Worm (Caenorhabditis elegans) whole organism, late embryonic: ENCODE results near the gene C14B1.12.

Source experiments
- Y22D7AL.16 ChIP-seq: sonication (generic microtip); optimal IDR thresholded peaks from 2 replicates; lab custom pipeline; 2016; ENCODE audit warnings: missing genetic modification characterization, missing compliant biosample characterization
- ceh-24 ChIP-seq: sonication (generic microtip); optimal IDR thresholded peaks from 2 replicates; lab custom pipeline; 2016; ENCODE audit warnings: mild to moderate bottlenecking, missing genetic modification characterization, missing compliant biosample characterization
- ceh-9 ChIP-seq: sonication (generic microtip); optimal IDR thresholded peaks from 2 replicates; lab custom pipeline; 2016; ENCODE audit warnings: mild to moderate bottlenecking, missing genetic modification characterization, inconsistent platforms, missing compliant biosample characterization
- hlh-6 ChIP-seq: sonication (generic microtip); optimal IDR thresholded peaks from 2 replicates; lab custom pipeline; 2016; ENCODE audit warnings: missing genotype, missing genetic modification characterization, missing compliant biosample characterization
- odd-2 ChIP-seq: sonication (generic microtip); optimal IDR thresholded peaks from 2 replicates; lab custom pipeline; 2017; ENCODE audit warnings: antibody characterized with exemption, mild to moderate bottlenecking, missing genetic modification characterization, missing compliant biosample characterization
- pag-3 ChIP-seq: sonication (generic microtip); optimal IDR thresholded peaks from 2 replicates; lab custom pipeline; 2016; ENCODE audit warnings: missing compliant biosample characterization, missing genetic modification characterization, borderline replicate concordance
- unc-55 ChIP-seq: sonication (generic microtip); optimal IDR thresholded peaks from 2 replicates; lab custom pipeline; 2017; ENCODE audit warnings: missing biosample characterization, missing genetic modification reagents, missing genetic modification characterization

DNA sequence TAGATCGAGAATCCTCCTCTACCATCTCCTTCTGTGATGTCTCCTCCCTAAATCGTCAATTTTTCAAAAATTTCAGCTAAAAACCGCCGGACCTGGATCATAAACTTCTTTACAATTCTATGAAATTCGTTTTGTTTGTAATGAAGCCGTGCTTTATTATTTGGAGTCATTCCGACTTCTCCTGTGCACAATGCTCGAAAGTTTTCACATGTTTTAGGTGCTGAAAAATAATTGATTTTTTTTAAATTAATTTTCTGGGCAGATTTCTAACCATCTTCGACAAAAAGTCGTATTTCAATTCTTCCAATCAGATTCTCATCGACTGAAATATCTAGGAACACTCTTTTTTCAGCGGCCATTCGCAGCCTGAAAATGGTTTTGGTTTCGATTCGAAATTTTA, 25.5 kb downstream of the C14B1.12 start, which contains the start of gene cyn-9:
- TF ChIP-seq odd-2 (tag; lab: Kevin White, UChicago) (no peak), pag-3 (tag; lab: Kevin White, UChicago) (no peak), ceh-9 (tag; lab: Kevin White, UChicago) (no peak), Y22D7AL.16 (tag; lab: Kevin White, UChicago) (no peak), hlh-6 (tag; lab: Kevin White, UChicago) (no peak), unc-55 (GFP tag; lab: Kevin White, UChicago) (no peak), ceh-24 (tag; lab: Kevin White, UChicago) (no peak)
